Fruit fly (Drosophila melanogaster) whole organism: ENCODE results near the gene fu.

Source experiments
- CG8478 ChIP-seq: fragments of >200 bp; optimal IDR thresholded peaks from 2 replicates; lab custom pipeline; 2018; ENCODE audit warnings: inconsistent platforms
- Dll ChIP-seq: fragments of >200 bp; optimal IDR thresholded peaks from 2 replicates; lab custom pipeline; 2017
- EcR ChIP-seq, 2 experiments: fragments of >200 bp; optimal IDR thresholded peaks; 2 replicates each; lab custom pipeline; 2017; ENCODE audit warnings: missing biosample characterization in 2 of 2, missing genetic modification characterization in 2 of 2, missing genetic modification reagents in 2 of 2
- pan ChIP-seq: fragments of >200 bp; optimal IDR thresholded peaks from 2 replicates; lab custom pipeline; 2017
- psq ChIP-seq: fragments of >200 bp; optimal IDR thresholded peaks from 2 replicates; lab custom pipeline; 2017
- usp ChIP-seq: fragments of >200 bp; optimal IDR thresholded peaks from 2 replicates; lab custom pipeline; 2017; ENCODE audit warnings: missing biosample characterization, missing genetic modification characterization, mixed read lengths

DNA sequence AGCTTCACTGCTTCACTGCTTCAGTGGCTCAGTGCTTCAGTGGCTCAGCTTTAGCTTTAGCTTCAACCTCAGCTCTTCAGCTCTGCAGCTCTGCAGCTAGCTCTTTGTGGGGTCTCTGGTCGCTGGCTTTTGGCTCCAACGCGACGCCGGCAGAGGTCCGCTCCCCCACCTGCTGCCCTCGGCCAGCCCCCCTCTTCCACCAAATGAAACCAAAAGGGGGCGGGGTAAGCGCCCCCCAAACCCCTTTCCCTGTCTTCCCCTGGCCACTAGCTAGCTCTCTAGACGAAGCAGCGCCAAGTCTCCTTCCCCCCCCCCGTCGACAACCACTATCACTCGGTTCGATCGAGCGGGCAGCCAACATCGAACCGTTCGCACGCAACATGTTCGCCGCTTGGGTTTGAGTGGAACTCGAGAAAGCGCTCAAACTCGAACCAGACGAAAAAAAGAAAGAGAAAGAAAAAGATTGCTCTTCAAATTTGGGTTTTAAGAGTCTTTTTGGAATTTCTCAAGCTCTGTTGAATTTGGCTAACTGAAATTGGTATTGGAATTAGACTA lies 35.5 kb downstream of the fu start, which contains the start of gene Cyp18a1:
- TF ChIP-seq EcR (GFP tag; optimal IDR thresholded peaks at IDR 0.05; lab: Kevin White, UChicago) (no peak), Dll (lab: Kevin White, UChicago) (no peak), pan (lab: Kevin White, UChicago) (no peak), psq (lab: Kevin White, UChicago) (no peak), usp (GFP tag; lab: Kevin White, UChicago) (no peak), CG8478 (lab: Kevin White, UChicago) (no peak)
